Worm (Caenorhabditis elegans) whole organism, L2 larva: ENCODE data around the gene T23B5.3.

Experiments used
- F13H6.1 ChIP-seq: sonication (generic microtip); optimal IDR thresholded peaks from 2 replicates; lab custom pipeline; 2016; ENCODE audit warnings: missing genetic modification characterization, missing compliant biosample characterization
- alr-1 ChIP-seq: fragments of 150-350 bp; optimal IDR thresholded peaks from 2 replicates; lab custom pipeline; 2014; ENCODE audit warnings: missing biosample characterization, missing genetic modification characterization
- aly-2 ChIP-seq: fragments of 150-350 bp; optimal IDR thresholded peaks from 2 replicates; lab custom pipeline; 2014; ENCODE audit warnings: missing biosample characterization, missing genetic modification characterization
- dmd-4 ChIP-seq: sonication (generic microtip); optimal IDR thresholded peaks from 2 replicates; lab custom pipeline; 2017; ENCODE audit warnings: missing biosample characterization, missing genetic modification characterization
- lin-11 ChIP-seq: fragments of 150-350 bp; sonication (generic microtip); optimal IDR thresholded peaks from 2 replicates; lab custom pipeline; 2014; ENCODE audit warnings: missing biosample characterization, missing genetic modification characterization, inconsistent platforms, mixed read lengths
- mab-5 ChIP-seq: fragments of 150-350 bp; optimal IDR thresholded peaks from 2 replicates; lab custom pipeline; 2014; ENCODE audit warnings: missing biosample characterization, missing genetic modification characterization
- nhr-77 ChIP-seq: fragments of 150-350 bp; optimal IDR thresholded peaks from 2 replicates; lab custom pipeline; 2014; ENCODE audit warnings: missing biosample characterization, missing genetic modification characterization
- unc-39 ChIP-seq: fragments of 150-350 bp; optimal IDR thresholded peaks from 2 replicates; lab custom pipeline; 2014; ENCODE audit warnings: missing biosample characterization, missing genetic modification characterization
- ztf-11 ChIP-seq: sonication (generic microtip); optimal IDR thresholded peaks from 2 replicates; lab custom pipeline; 2017; ENCODE audit warnings: missing biosample characterization, missing genetic modification characterization
- ztf-4 ChIP-seq: fragments of 150-350 bp; optimal IDR thresholded peaks from 2 replicates; lab custom pipeline; 2014; ENCODE audit warnings: missing biosample characterization, missing genetic modification characterization

ce11 chrIV:12717531-12717930 is 29.1 kb downstream of the T23B5.3 start, which contains the start of gene C27D8.1:
- TF ChIP-seq unc-39 = no peak
- no peak for TF ChIP-seq ztf-11 (tag; lab: Kevin White, UChicago)
- no peak for TF ChIP-seq nhr-77
- TF ChIP-seq dmd-4 (tag; lab: Kevin White, UChicago) = no peak
- TF ChIP-seq alr-1 (tag; lab: Kevin White, UChicago) = no peak
- TF ChIP-seq aly-2 (tag; lab: Kevin White, UChicago) = no peak
- no peak for TF ChIP-seq ztf-4 (tag; lab: Kevin White, UChicago)
- no peak for TF ChIP-seq F13H6.1 (tag; lab: Kevin White, UChicago)
- no peak for TF ChIP-seq lin-11
- TF ChIP-seq mab-5 (tag; lab: Kevin White, UChicago) = no peak
